Fruit fly (Drosophila melanogaster) whole organism, embryonic: Measurements from ENCODE around the gene ab.

Source experiments
- ATbp ChIP-seq: fragments of 200-800 bp; sonication (Bioruptor generic); optimal IDR thresholded peaks from 2 replicates; lab custom pipeline; 2017; ENCODE audit warnings: missing biosample characterization, mild to moderate bottlenecking, missing genetic modification characterization, missing genetic modification reagents
- Atf3 ChIP-seq: fragments of 200-800 bp; sonication (Bioruptor generic); optimal IDR thresholded peaks from 3 replicates; lab custom pipeline; 2016; ENCODE audit warnings: missing biosample characterization, missing genetic modification characterization
- CG10209 ChIP-seq: fragments of 200-800 bp; sonication (Bioruptor generic); optimal IDR thresholded peaks from 3 replicates; lab custom pipeline; 2017; ENCODE audit warnings: missing biosample characterization, mild to moderate bottlenecking, missing genetic modification characterization, missing genetic modification reagents
- CG10267 ChIP-seq: fragments of 200-800 bp; sonication (Bioruptor generic); optimal IDR thresholded peaks from 2 replicates; lab custom pipeline; 2018; ENCODE audit warnings: missing biosample characterization, mild to moderate bottlenecking, missing genetic modification characterization, moderate library complexity
- CG11695 ChIP-seq: fragments of 200-800 bp; sonication (Bioruptor generic); IDR thresholded peaks from 3 replicates; pipeline ENCODE4 v1.3.6; 2022; ENCODE audit warnings: missing biosample characterization, missing genetic modification characterization
- CG12659 ChIP-seq: fragments of 200-800 bp; sonication (Bioruptor generic); optimal IDR thresholded peaks from 3 replicates; lab custom pipeline; 2017; ENCODE audit warnings: mild to moderate bottlenecking, missing biosample characterization, missing genetic modification reagents, missing genetic modification characterization
- CG1529 ChIP-seq: fragments of 200-800 bp; sonication (Bioruptor generic); optimal IDR thresholded peaks from 3 replicates; lab custom pipeline; 2018; ENCODE audit warnings: missing biosample characterization, missing genetic modification characterization
- CG17385 ChIP-seq: fragments of 200-800 bp; sonication (Bioruptor generic); optimal IDR thresholded peaks from 3 replicates; lab custom pipeline; 2018; ENCODE audit warnings: missing biosample characterization, mild to moderate bottlenecking, missing genetic modification characterization
- CG17612 ChIP-seq: fragments of 200-800 bp; sonication (Bioruptor generic); IDR thresholded peaks from 2 replicates; pipeline ENCODE4 v1.3.6; 2022; ENCODE audit warnings: missing biosample characterization, missing genetic modification characterization
- CG1832 ChIP-seq: fragments of 200-800 bp; sonication (Bioruptor generic); optimal IDR thresholded peaks from 2 replicates; lab custom pipeline; 2017; ENCODE audit warnings: missing biosample characterization, mild to moderate bottlenecking, missing genetic modification characterization, inconsistent platforms
- CG18764 ChIP-seq: fragments of 200-800 bp; sonication (Bioruptor generic); optimal IDR thresholded peaks from 3 replicates; lab custom pipeline; 2016; ENCODE audit warnings: missing biosample characterization, missing genetic modification characterization
- CG2116 ChIP-seq: fragments of 200-800 bp; sonication (Bioruptor generic); optimal IDR thresholded peaks from 3 replicates; lab custom pipeline; 2018; ENCODE audit warnings: missing biosample characterization, mild to moderate bottlenecking, missing genetic modification characterization
- CG2678 ChIP-seq: fragments of 200-800 bp; sonication (Bioruptor generic); optimal IDR thresholded peaks from 3 replicates; lab custom pipeline; 2019; ENCODE audit warnings: missing biosample characterization, mild to moderate bottlenecking, missing genetic modification characterization, moderate library complexity
- CG30020 ChIP-seq: fragments of 200-800 bp; optimal IDR thresholded peaks from 2 replicates; lab custom pipeline; 2019; ENCODE audit warnings: missing biosample characterization, mild to moderate bottlenecking, missing genetic modification characterization, moderate library complexity
- CG30403 ChIP-seq: fragments of 200-800 bp; sonication (Bioruptor generic); optimal IDR thresholded peaks from 3 replicates; lab custom pipeline; 2016; ENCODE audit warnings: missing biosample characterization, missing genetic modification characterization
- CG31441 ChIP-seq: fragments of 200-800 bp; sonication (Bioruptor generic); IDR thresholded peaks from 2 replicates; pipeline ENCODE4 v1.3.6; 2022; ENCODE audit warnings: missing biosample characterization, missing genetic modification characterization
- CG3163 ChIP-seq: fragments of 200-800 bp; sonication (Bioruptor generic); optimal IDR thresholded peaks from 3 replicates; lab custom pipeline; 2016; ENCODE audit warnings: missing biosample characterization, missing genetic modification characterization
- CG42726 ChIP-seq: fragments of 200-800 bp; sonication (Bioruptor generic); IDR thresholded peaks from 2 replicates; pipeline ENCODE4 v1.3.6; 2022; ENCODE audit warnings: missing biosample characterization, missing genetic modification characterization; ENCODE audit not compliant: partially characterized antibody
- CG4820 ChIP-seq: fragments of 200-800 bp; sonication (Bioruptor generic); optimal IDR thresholded peaks from 3 replicates; lab custom pipeline; 2016; ENCODE audit warnings: missing biosample characterization, missing genetic modification characterization
- CG5953 ChIP-seq: fragments of 200-800 bp; sonication (Bioruptor generic); IDR thresholded peaks from 2 replicates; pipeline ENCODE4 v1.3.6; 2022; ENCODE audit warnings: missing biosample characterization, missing genetic modification characterization
- CG7928 ChIP-seq: fragments of 200-800 bp; sonication (Bioruptor generic); optimal IDR thresholded peaks from 2 replicates; lab custom pipeline; 2017; ENCODE audit warnings: missing biosample characterization, mild to moderate bottlenecking, missing genetic modification characterization
- CG8089 ChIP-seq: fragments of 200-800 bp; sonication (Bioruptor generic); optimal IDR thresholded peaks from 3 replicates; lab custom pipeline; 2016; ENCODE audit warnings: missing biosample characterization, missing genetic modification characterization
- CHES-1-like ChIP-seq: fragments of 200-800 bp; sonication (Bioruptor generic); optimal IDR thresholded peaks from 2 replicates; lab custom pipeline; 2016; ENCODE audit warnings: missing biosample characterization, missing genetic modification characterization
- Gug ChIP-seq: fragments of 200-800 bp; sonication (Bioruptor generic); IDR thresholded peaks from 4 replicates; pipeline ENCODE4 v1.3.6; 2022; ENCODE audit warnings: missing biosample characterization, missing genetic modification characterization
- H15 ChIP-seq: fragments of 200-800 bp; sonication (Bioruptor generic); IDR thresholded peaks from 3 replicates; pipeline ENCODE4 v1.3.6; 2022; ENCODE audit warnings: missing biosample characterization, missing genetic modification characterization
- Hr78 ChIP-seq, 2 experiments: fragments of 200-800 bp in 1 of 2; fragments of >200 bp in 1 of 2; sonication (Bioruptor generic) in 1 of 2; optimal IDR thresholded peaks; 2 replicates each; lab custom pipeline; 2017 to 2019; ENCODE audit warnings: missing biosample characterization in 2 of 2, missing genetic modification characterization in 2 of 2, mild to moderate bottlenecking in 1 of 2, moderate library complexity in 1 of 2
- Lhr ChIP-seq: fragments of 200-800 bp; sonication (Bioruptor generic); optimal IDR thresholded peaks from 3 replicates; lab custom pipeline; 2017; ENCODE audit warnings: mild to moderate bottlenecking, missing biosample characterization, missing genetic modification reagents, missing genetic modification characterization
- Max ChIP-seq: fragments of 200-800 bp; sonication (Bioruptor generic); optimal IDR thresholded peaks from 2 replicates; lab custom pipeline; 2016; ENCODE audit warnings: missing biosample characterization, mild to moderate bottlenecking, missing genetic modification characterization
- Mes4 ChIP-seq: fragments of 200-800 bp; sonication (Bioruptor generic); optimal IDR thresholded peaks from 2 replicates; lab custom pipeline; 2016; ENCODE audit warnings: missing biosample characterization, missing genetic modification characterization
- Nf-YC ChIP-seq: fragments of 200-800 bp; optimal IDR thresholded peaks from 3 replicates; lab custom pipeline; 2019; ENCODE audit warnings: missing biosample characterization, mild to moderate bottlenecking, missing genetic modification characterization, moderate library complexity
- Ptx1 ChIP-seq: fragments of 200-800 bp; sonication (Bioruptor generic); IDR thresholded peaks from 2 replicates; pipeline ENCODE4 v1.3.6; 2022; ENCODE audit warnings: missing biosample characterization, missing genetic modification characterization
- Side ChIP-seq: fragments of 200-800 bp; sonication (Bioruptor generic); optimal IDR thresholded peaks from 2 replicates; lab custom pipeline; 2016; ENCODE audit warnings: missing biosample characterization, missing genetic modification characterization
- Six4 ChIP-seq: fragments of 200-800 bp; sonication (Bioruptor generic); optimal IDR thresholded peaks from 2 replicates; lab custom pipeline; 2016; ENCODE audit warnings: missing biosample characterization, missing genetic modification characterization
- Stat92E ChIP-seq, 3 experiments: fragments of >200 bp in 2 of 3; fragments of 200-800 bp in 1 of 3; sonication (Bioruptor generic) in 1 of 3; optimal IDR thresholded peaks; 2 replicates each; lab custom pipeline; 2017 to 2019; ENCODE audit warnings: missing biosample characterization in 3 of 3, missing genetic modification characterization in 3 of 3, mild to moderate bottlenecking in 1 of 3, moderate library complexity in 1 of 3
- TFAM ChIP-seq: fragments of 200-800 bp; sonication (Bioruptor generic); optimal IDR thresholded peaks from 2 replicates; lab custom pipeline; 2017; ENCODE audit warnings: missing biosample characterization, missing genetic modification characterization, inconsistent platforms
- amos ChIP-seq: fragments of 200-800 bp; sonication (Bioruptor generic); IDR thresholded peaks from 2 replicates; pipeline ENCODE4 v1.3.6; 2022; ENCODE audit warnings: missing biosample characterization, missing genetic modification characterization; ENCODE audit not compliant: partially characterized antibody
- ara ChIP-seq: fragments of 200-800 bp; sonication (Bioruptor generic); IDR thresholded peaks from 2 replicates; pipeline ENCODE4 v1.3.6; 2022; ENCODE audit warnings: missing biosample characterization, missing genetic modification characterization
- bab2 ChIP-seq: fragments of 200-800 bp; sonication (Bioruptor generic); optimal IDR thresholded peaks from 2 replicates; lab custom pipeline; 2016; ENCODE audit warnings: missing biosample characterization, missing genetic modification characterization
- chn ChIP-seq: fragments of 200-800 bp; sonication (Bioruptor generic); optimal IDR thresholded peaks from 2 replicates; lab custom pipeline; 2016; ENCODE audit warnings: missing biosample characterization, missing genetic modification characterization
- dmrt11E ChIP-seq: fragments of 200-800 bp; sonication (Bioruptor generic); optimal IDR thresholded peaks from 3 replicates; lab custom pipeline; 2018; ENCODE audit warnings: missing biosample characterization, mild to moderate bottlenecking, missing genetic modification characterization, moderate library complexity
- dmrt99B ChIP-seq: fragments of 200-800 bp; sonication (Bioruptor generic); optimal IDR thresholded peaks from 2 replicates; lab custom pipeline; 2018; ENCODE audit warnings: missing biosample characterization, mild to moderate bottlenecking, missing genetic modification characterization, moderate library complexity
- ewg ChIP-seq: fragments of 200-800 bp; sonication (Bioruptor generic); optimal IDR thresholded peaks from 3 replicates; lab custom pipeline; 2017; ENCODE audit warnings: mild to moderate bottlenecking, missing biosample characterization, missing genetic modification reagents, missing genetic modification characterization
- eyg ChIP-seq: fragments of 200-800 bp; sonication (Bioruptor generic); optimal IDR thresholded peaks from 3 replicates; lab custom pipeline; 2016; ENCODE audit warnings: missing biosample characterization, missing genetic modification characterization
- fu2 ChIP-seq: fragments of 200-800 bp; sonication (Bioruptor generic); optimal IDR thresholded peaks from 2 replicates; lab custom pipeline; 2016; ENCODE audit warnings: missing biosample characterization, missing genetic modification characterization
- gt ChIP-seq: fragments of 200-800 bp; sonication (Bioruptor generic); IDR thresholded peaks from 2 replicates; pipeline ENCODE4 v1.3.6; 2022; ENCODE audit warnings: missing biosample characterization, missing genetic modification characterization
- kay ChIP-seq: fragments of 200-800 bp; sonication (Bioruptor generic); optimal IDR thresholded peaks from 2 replicates; lab custom pipeline; 2016; ENCODE audit warnings: missing biosample characterization, missing genetic modification characterization
- pan ChIP-seq, 4 experiments: fragments of >200 bp in 3 of 4; fragments of 200-800 bp in 1 of 4; sonication (Bioruptor generic) in 1 of 4; optimal IDR thresholded peaks in 3 of 4; IDR thresholded peaks in 1 of 4; 2 replicates each; pipeline versions ENCODE4 v1.3.6 to Lab custom; 2017 to 2022; ENCODE audit warnings: missing biosample characterization in 2 of 4, missing genetic modification characterization in 2 of 4, mixed read lengths in 1 of 4
- sisA ChIP-seq: fragments of 200-800 bp; sonication (Bioruptor generic); IDR thresholded peaks from 2 replicates; pipeline ENCODE4 v1.3.6; 2022; ENCODE audit warnings: missing biosample characterization, missing genetic modification characterization
- toy ChIP-seq: fragments of 200-800 bp; sonication (Bioruptor generic); IDR thresholded peaks from 2 replicates; pipeline ENCODE4 v1.3.6; 2022; ENCODE audit warnings: missing biosample characterization, missing genetic modification characterization
- z ChIP-seq: fragments of 200-800 bp; sonication (Bioruptor generic); IDR thresholded peaks from 3 replicates; pipeline ENCODE4 v1.3.6; 2022; ENCODE audit warnings: missing biosample characterization, missing genetic modification characterization

Gene ab

dm6 chr2L:11206604-11207238 lies 3.8 kb upstream of the ab start (continued):
- TF ChIP-seq CG31441 (GFP tag; lab: Robert Waterston, UW) (no peak), CG1832 (GFP tag; lab: Kevin White, UChicago) (peak; percentile 23), CG12659 (no peak), ATbp (GFP tag; lab: Kevin White, UChicago) (peak; percentile 49), Max (GFP tag; lab: Kevin White, UChicago) (no peak), TFAM (GFP tag; lab: Kevin White, UChicago) (peak; percentile 9), CG5953 (GFP tag; lab: Robert Waterston, UW) (peak; percentile 72), CG2116 (GFP tag; lab: Kevin White, UChicago) (peak; percentile 26), amos (GFP tag; lab: Robert Waterston, UW) (no peak), kay (peak; percentile 24), fu2 (GFP tag; lab: Kevin White, UChicago) (no peak), toy (GFP tag; lab: Robert Waterston, UW) (no peak), CG30403 (GFP tag; lab: Kevin White, UChicago) (no peak), Lhr (GFP tag; lab: Kevin White, UChicago) (peak; percentile 34), Gug (GFP tag; lab: Robert Waterston, UW) (no peak), CG10209 (GFP tag; lab: Kevin White, UChicago) (peak; percentile 40), pan (optimal IDR thresholded peaks at IDR 0.05; lab: Kevin White, UChicago) (no peak), pan (GFP tag; optimal IDR thresholded peaks at IDR 0.05 in 1 of 2, IDR thresholded peaks at IDR 0.05 in 1 of 2) (no peak), z (GFP tag; lab: Robert Waterston, UW) (peak; percentile 74; the same call in 1 of the 3 replicates), dmrt11E (tag; lab: Kevin White, UChicago) (peak; percentile 57), Six4 (GFP tag; lab: Kevin White, UChicago) (peak; percentile 24), CG1529 (peak; percentile 8), ara (GFP tag; lab: Robert Waterston, UW) (peak; percentile 77), Stat92E (GFP tag; optimal IDR thresholded peaks at IDR 0.05; lab: Kevin White, UChicago) (no peak), CG10267 (no peak), Ptx1 (no peak), bab2 (GFP tag; lab: Kevin White, UChicago) (peak; percentile 29), eyg (no peak), gt (GFP tag; lab: Robert Waterston, UW) (no peak), CG11695 (GFP tag; lab: Robert Waterston, UW) (no peak; the same call in 2 of the 3 replicates), H15 (no peak), CG2678 (tag; lab: Kevin White, UChicago) (peak; percentile 5), CG30020 (no peak), Side (GFP tag; lab: Kevin White, UChicago) (peak; percentile 35), sisA (GFP tag; lab: Robert Waterston, UW) (no peak), CG42726 (GFP tag; lab: Robert Waterston, UW) (no peak), Mes4 (GFP tag; lab: Kevin White, UChicago) (peak; percentile 6), CG8089 (GFP tag; lab: Kevin White, UChicago) (no peak), chn (GFP tag; lab: Kevin White, UChicago) (no peak), CG4820 (GFP tag; lab: Kevin White, UChicago) (no peak), ewg (no peak), CG7928 (GFP tag; lab: Kevin White, UChicago) (no peak), Nf-YC (tag; lab: Kevin White, UChicago) (peak; percentile 71), Hr78 (GFP tag; optimal IDR thresholded peaks at IDR 0.05; lab: Kevin White, UChicago) (no peak), CG17385 (GFP tag; lab: Kevin White, UChicago) (peak; percentile 18), CHES-1-like (GFP tag; lab: Kevin White, UChicago) (no peak), CG18764 (no peak), dmrt99B (no peak), CG17612 (GFP tag; lab: Robert Waterston, UW) (no peak), Atf3 (GFP tag; lab: Kevin White, UChicago) (no peak), CG3163 (GFP tag; lab: Kevin White, UChicago) (no peak)
